Fruit fly (Drosophila melanogaster) whole organism, embryonic: ENCODE results near the gene Mul1.

Experiments
- CG10366 ChIP-seq: fragments of 200-800 bp; sonication (Bioruptor generic); IDR thresholded peaks from 2 replicates; pipeline ENCODE4 v1.3.6; 2022; ENCODE audit warnings: missing biosample characterization, missing genetic modification characterization
- CG10431 ChIP-seq: fragments of 200-800 bp; sonication (Bioruptor generic); optimal IDR thresholded peaks from 3 replicates; lab custom pipeline; 2018; ENCODE audit warnings: missing biosample characterization, mild to moderate bottlenecking, missing genetic modification characterization
- CG11504 ChIP-seq: fragments of 200-800 bp; sonication (Bioruptor generic); optimal IDR thresholded peaks from 3 replicates; lab custom pipeline; 2019; ENCODE audit warnings: missing biosample characterization, mild to moderate bottlenecking, missing genetic modification characterization, moderate library complexity
- CG17802 ChIP-seq: fragments of 200-800 bp; sonication (Bioruptor generic); optimal IDR thresholded peaks from 2 replicates; lab custom pipeline; 2018; ENCODE audit warnings: missing biosample characterization, mild to moderate bottlenecking, missing genetic modification characterization, moderate library complexity
- CG32767 ChIP-seq: fragments of 200-800 bp; sonication (Bioruptor generic); IDR thresholded peaks from 2 replicates; pipeline ENCODE4 v1.3.6; 2022; ENCODE audit warnings: missing biosample characterization, missing genetic modification characterization
- CG6175 ChIP-seq: fragments of 200-800 bp; sonication (Bioruptor generic); IDR thresholded peaks from 3 replicates; pipeline ENCODE4 v1.3.6; 2022; ENCODE audit warnings: missing biosample characterization, missing genetic modification characterization
- Doc3 ChIP-seq: fragments of 200-800 bp; sonication (Bioruptor generic); IDR thresholded peaks from 3 replicates; pipeline ENCODE4 v1.3.6; 2022; ENCODE audit warnings: missing biosample characterization, missing genetic modification characterization; ENCODE audit not compliant: partially characterized antibody
- cad ChIP-seq: fragments of >200 bp; optimal IDR thresholded peaks from 2 replicates; lab custom pipeline; 2017; ENCODE audit warnings: missing biosample characterization, missing genetic modification characterization
- sc ChIP-seq, 3 experiments: fragments of >200 bp in 2 of 3; fragments of 200-800 bp in 1 of 3; sonication (Bioruptor generic) in 1 of 3; optimal IDR thresholded peaks; 2 replicates in 2 of 3; 3 replicates in 1 of 3; lab custom pipeline; 2017; ENCODE audit warnings: mild to moderate bottlenecking in 1 of 3, missing biosample characterization in 1 of 3, missing genetic modification characterization in 1 of 3, missing genetic modification reagents in 1 of 3
- tap ChIP-seq: fragments of 200-800 bp; optimal IDR thresholded peaks from 3 replicates; lab custom pipeline; 2019; ENCODE audit warnings: missing biosample characterization, mild to moderate bottlenecking, missing genetic modification characterization, moderate library complexity
- tin ChIP-seq: fragments of 200-800 bp; sonication (Bioruptor generic); optimal IDR thresholded peaks from 3 replicates; lab custom pipeline; 2016; ENCODE audit warnings: missing biosample characterization, missing genetic modification characterization

dm6 chr3L:4021260-4021831, at the start of gene Mul1:
- no peak for TF ChIP-seq CG10431
- TF ChIP-seq CG32767 (GFP tag; lab: Robert Waterston, UW): no peak
- no peak for TF ChIP-seq CG17802
- no peak for TF ChIP-seq tap (tag; lab: Kevin White, UChicago)
- no peak for TF ChIP-seq sc (optimal IDR thresholded peaks at IDR 0.05; lab: Kevin White, UChicago)
- TF ChIP-seq sc (GFP tag; optimal IDR thresholded peaks at IDR 0.05; lab: Kevin White, UChicago): no peak
- TF ChIP-seq tin (GFP tag; lab: Kevin White, UChicago): no peak
- TF ChIP-seq CG10366 (GFP tag; lab: Robert Waterston, UW): peak; percentile 22; the same call in 1 of the 2 replicates
- TF ChIP-seq Doc3 (GFP tag; lab: Robert Waterston, UW): no peak
- no peak for TF ChIP-seq cad (GFP tag; lab: Kevin White, UChicago)
- no peak for TF ChIP-seq CG11504
- no peak for TF ChIP-seq CG6175 (GFP tag; lab: Robert Waterston, UW)
